Fruit fly (Drosophila melanogaster) whole organism, embryonic: Measurements from ENCODE around the gene Hsp22.
A peak's percentile ranks its signal among the peaks of the same experiment; 100 is the strongest.

Experiments used
- Bgb ChIP-seq: fragments of 200-800 bp; sonication (Bioruptor generic); IDR thresholded peaks from 2 replicates; pipeline ENCODE4 v1.3.6; 2022; ENCODE audit warnings: missing biosample characterization, missing genetic modification characterization; ENCODE audit not compliant: partially characterized antibody
- CG1024 ChIP-seq: fragments of 200-800 bp; sonication (Bioruptor generic); IDR thresholded peaks from 2 replicates; pipeline ENCODE4 v1.3.6; 2022; ENCODE audit warnings: missing biosample characterization, missing genetic modification characterization
- CG10654 ChIP-seq: fragments of 200-800 bp; sonication (Bioruptor generic); optimal IDR thresholded peaks from 2 replicates; lab custom pipeline; 2016; ENCODE audit warnings: missing biosample characterization, missing genetic modification characterization
- CG11085 ChIP-seq: fragments of 200-800 bp; sonication (Bioruptor generic); IDR thresholded peaks from 2 replicates; pipeline ENCODE4 v1.3.6; 2022; ENCODE audit warnings: missing biosample characterization, missing genetic modification characterization
- CG11247 ChIP-seq: fragments of 200-800 bp; sonication (Bioruptor generic); IDR thresholded peaks from 2 replicates; pipeline ENCODE4 v1.3.6; 2022; ENCODE audit warnings: missing biosample characterization, missing genetic modification characterization
- CG11456 ChIP-seq: fragments of 200-800 bp; sonication (Bioruptor generic); IDR thresholded peaks from 3 replicates; pipeline ENCODE4 v1.3.6; 2022; ENCODE audit warnings: missing biosample characterization, missing genetic modification characterization
- CG11695 ChIP-seq: fragments of 200-800 bp; sonication (Bioruptor generic); IDR thresholded peaks from 3 replicates; pipeline ENCODE4 v1.3.6; 2022; ENCODE audit warnings: missing biosample characterization, missing genetic modification characterization
- CG12942 ChIP-seq: fragments of 200-800 bp; sonication (Bioruptor generic); optimal IDR thresholded peaks from 3 replicates; lab custom pipeline; 2016; ENCODE audit warnings: missing biosample characterization, missing genetic modification characterization
- CG14710 ChIP-seq: fragments of 200-800 bp; sonication (Bioruptor generic); optimal IDR thresholded peaks from 3 replicates; lab custom pipeline; 2019; ENCODE audit warnings: missing biosample characterization, mild to moderate bottlenecking, missing genetic modification characterization, moderate library complexity
- CG14860 ChIP-seq: fragments of 200-800 bp; sonication (Bioruptor generic); IDR thresholded peaks from 3 replicates; pipeline ENCODE4 v1.3.6; 2022; ENCODE audit warnings: missing biosample characterization, missing genetic modification characterization; ENCODE audit not compliant: partially characterized antibody
- CG17912 ChIP-seq: fragments of 200-800 bp; sonication (Bioruptor generic); optimal IDR thresholded peaks from 2 replicates; lab custom pipeline; 2018; ENCODE audit warnings: missing biosample characterization, mild to moderate bottlenecking, missing genetic modification characterization
- CG2129 ChIP-seq: fragments of 200-800 bp; sonication (Bioruptor generic); IDR thresholded peaks from 2 replicates; pipeline ENCODE4 v1.3.6; 2022; ENCODE audit warnings: missing biosample characterization, missing genetic modification characterization; ENCODE audit not compliant: partially characterized antibody
- CG2712 ChIP-seq: fragments of 200-800 bp; optimal IDR thresholded peaks from 3 replicates; lab custom pipeline; 2019; ENCODE audit warnings: missing biosample characterization, mild to moderate bottlenecking, missing genetic modification characterization, moderate library complexity
- CG31224 ChIP-seq: fragments of 200-800 bp; sonication (Bioruptor generic); IDR thresholded peaks from 2 replicates; pipeline ENCODE4 v1.3.6; 2022; ENCODE audit warnings: missing biosample characterization, missing genetic modification characterization
- CG32532 ChIP-seq: fragments of 200-800 bp; sonication (Bioruptor generic); IDR thresholded peaks from 2 replicates; pipeline ENCODE4 v1.3.6; 2022; ENCODE audit warnings: missing biosample characterization, missing genetic modification characterization
- CG42726 ChIP-seq: fragments of 200-800 bp; sonication (Bioruptor generic); IDR thresholded peaks from 2 replicates; pipeline ENCODE4 v1.3.6; 2022; ENCODE audit warnings: missing biosample characterization, missing genetic modification characterization; ENCODE audit not compliant: partially characterized antibody
- CG5245 ChIP-seq: fragments of 200-800 bp; sonication (Bioruptor generic); optimal IDR thresholded peaks from 3 replicates; lab custom pipeline; 2016; ENCODE audit warnings: missing biosample characterization, missing genetic modification characterization
- CG7372 ChIP-seq: fragments of 200-800 bp; sonication (Bioruptor generic); IDR thresholded peaks from 2 replicates; pipeline ENCODE4 v1.3.6; 2022; ENCODE audit warnings: missing biosample characterization, missing genetic modification characterization
- CG7928 ChIP-seq: fragments of 200-800 bp; sonication (Bioruptor generic); optimal IDR thresholded peaks from 2 replicates; lab custom pipeline; 2017; ENCODE audit warnings: missing biosample characterization, mild to moderate bottlenecking, missing genetic modification characterization
- CG9609 ChIP-seq: fragments of 200-800 bp; sonication (Bioruptor generic); optimal IDR thresholded peaks from 3 replicates; lab custom pipeline; 2016; ENCODE audit warnings: missing biosample characterization, missing genetic modification characterization
- CoRest ChIP-seq: fragments of 200-800 bp; sonication (Bioruptor generic); optimal IDR thresholded peaks from 3 replicates; lab custom pipeline; 2018; ENCODE audit warnings: missing biosample characterization, mild to moderate bottlenecking, missing genetic modification characterization, moderate library complexity
- D19A ChIP-seq: fragments of 200-800 bp; optimal IDR thresholded peaks from 3 replicates; lab custom pipeline; 2019; ENCODE audit warnings: missing biosample characterization, mild to moderate bottlenecking, missing genetic modification characterization, moderate library complexity
- D19B ChIP-seq: fragments of 200-800 bp; sonication (Bioruptor generic); optimal IDR thresholded peaks from 2 replicates; lab custom pipeline; 2017; ENCODE audit warnings: missing biosample characterization, mild to moderate bottlenecking, missing genetic modification characterization
- Deaf1 ChIP-seq: fragments of 200-800 bp; optimal IDR thresholded peaks from 3 replicates; lab custom pipeline; 2019; ENCODE audit warnings: missing biosample characterization, mild to moderate bottlenecking, missing genetic modification characterization, moderate library complexity
- Dip2 ChIP-seq: fragments of 200-800 bp; sonication (Bioruptor generic); IDR thresholded peaks from 2 replicates; pipeline ENCODE4 v1.3.6; 2022; ENCODE audit warnings: missing biosample characterization, missing genetic modification characterization
- Dip3 ChIP-seq: fragments of 200-800 bp; sonication (Bioruptor generic); optimal IDR thresholded peaks from 3 replicates; lab custom pipeline; 2016; ENCODE audit warnings: missing biosample characterization, missing genetic modification characterization
- Drgx ChIP-seq: fragments of 200-800 bp; sonication (Bioruptor generic); IDR thresholded peaks from 2 replicates; pipeline ENCODE4 v1.3.6; 2022; ENCODE audit warnings: missing biosample characterization, missing genetic modification characterization
- Fer2 ChIP-seq: fragments of 200-800 bp; sonication (Bioruptor generic); optimal IDR thresholded peaks from 2 replicates; lab custom pipeline; 2018; ENCODE audit warnings: missing biosample characterization, mild to moderate bottlenecking, missing genetic modification characterization, moderate library complexity
- Gsc ChIP-seq: fragments of 200-800 bp; sonication (Bioruptor generic); IDR thresholded peaks from 2 replicates; pipeline ENCODE4 v1.3.6; 2022; ENCODE audit warnings: missing biosample characterization, missing genetic modification characterization
- Lpt ChIP-seq: fragments of >200 bp; optimal IDR thresholded peaks from 2 replicates; lab custom pipeline; 2018; ENCODE audit warnings: missing biosample characterization, missing genetic modification characterization
- Opbp ChIP-seq: fragments of 200-800 bp; sonication (Bioruptor generic); IDR thresholded peaks from 3 replicates; pipeline ENCODE4 v1.3.6; 2022; ENCODE audit warnings: missing biosample characterization, missing genetic modification characterization; ENCODE audit not compliant: partially characterized antibody
- Ptx1 ChIP-seq: fragments of 200-800 bp; sonication (Bioruptor generic); IDR thresholded peaks from 2 replicates; pipeline ENCODE4 v1.3.6; 2022; ENCODE audit warnings: missing biosample characterization, missing genetic modification characterization
- Sry-δ ChIP-seq: fragments of 200-800 bp; sonication (Bioruptor generic); optimal IDR thresholded peaks from 2 replicates; lab custom pipeline; 2016; ENCODE audit warnings: missing biosample characterization, missing genetic modification characterization
- ato ChIP-seq: fragments of 200-800 bp; sonication (Bioruptor generic); IDR thresholded peaks from 2 replicates; pipeline ENCODE4 v1.3.6; 2022; ENCODE audit warnings: missing biosample characterization, missing genetic modification characterization; ENCODE audit not compliant: partially characterized antibody
- bsh ChIP-seq, 2 experiments: fragments of 200-800 bp; sonication (Bioruptor generic); optimal IDR thresholded peaks; 2 replicates each; lab custom pipeline; 2017 to 2018; ENCODE audit warnings: mild to moderate bottlenecking in 2 of 2, missing biosample characterization in 2 of 2, missing genetic modification characterization in 2 of 2, moderate library complexity in 1 of 2
- chinmo ChIP-seq: fragments of 200-800 bp; sonication (Bioruptor generic); IDR thresholded peaks from 4 replicates; pipeline ENCODE4 v1.3.6; 2022; ENCODE audit warnings: missing biosample characterization, missing genetic modification characterization; ENCODE audit not compliant: partially characterized antibody
- dpn ChIP-seq, 2 experiments: fragments of 200-800 bp; sonication (Bioruptor generic); optimal IDR thresholded peaks; 3 replicates each; lab custom pipeline; 2016; ENCODE audit warnings: missing biosample characterization in 2 of 2, missing genetic modification characterization in 2 of 2
- esg ChIP-seq: fragments of 200-800 bp; sonication (Bioruptor generic); conservative IDR thresholded peaks from 2 replicates; pipeline ENCODE4 v1.3.6; 2022; ENCODE audit warnings: missing biosample characterization, missing genetic modification characterization
- gcm2 ChIP-seq: fragments of 200-800 bp; sonication (Bioruptor generic); optimal IDR thresholded peaks from 2 replicates; lab custom pipeline; 2016; ENCODE audit warnings: missing biosample characterization, missing genetic modification characterization
- jigr1 ChIP-seq: fragments of 200-800 bp; sonication (Bioruptor generic); IDR thresholded peaks from 3 replicates; pipeline ENCODE4 v1.3.6; 2022; ENCODE audit warnings: missing biosample characterization, missing genetic modification characterization
- knrl ChIP-seq: fragments of 200-800 bp; sonication (Bioruptor generic); IDR thresholded peaks from 3 replicates; pipeline ENCODE4 v1.3.6; 2022; ENCODE audit warnings: missing biosample characterization, missing genetic modification characterization; ENCODE audit not compliant: partially characterized antibody
- pan ChIP-seq, 4 experiments: fragments of >200 bp in 3 of 4; fragments of 200-800 bp in 1 of 4; sonication (Bioruptor generic) in 1 of 4; optimal IDR thresholded peaks in 3 of 4; IDR thresholded peaks in 1 of 4; 2 replicates each; pipeline versions ENCODE4 v1.3.6 to Lab custom; 2017 to 2022; ENCODE audit warnings: missing biosample characterization in 2 of 4, missing genetic modification characterization in 2 of 4, mixed read lengths in 1 of 4
- pros ChIP-seq: fragments of 200-800 bp; sonication (Bioruptor generic); optimal IDR thresholded peaks from 3 replicates; lab custom pipeline; 2019; ENCODE audit warnings: missing biosample characterization, mild to moderate bottlenecking, missing genetic modification characterization, moderate library complexity
- row ChIP-seq: fragments of 200-800 bp; sonication (Bioruptor generic); IDR thresholded peaks from 3 replicates; pipeline ENCODE4 v1.3.6; 2022; ENCODE audit warnings: missing biosample characterization, missing genetic modification characterization
- sens-2 ChIP-seq: fragments of 200-800 bp; sonication (Bioruptor generic); IDR thresholded peaks from 2 replicates; pipeline ENCODE4 v1.3.6; 2022; ENCODE audit warnings: missing biosample characterization, missing genetic modification characterization
- slbo ChIP-seq: fragments of 200-800 bp; sonication (Bioruptor generic); IDR thresholded peaks from 2 replicates; pipeline ENCODE4 v1.3.6; 2022; ENCODE audit warnings: missing biosample characterization, missing genetic modification characterization
- twi ChIP-seq: fragments of 200-800 bp; optimal IDR thresholded peaks from 2 replicates; lab custom pipeline; 2019; ENCODE audit warnings: missing biosample characterization, mild to moderate bottlenecking, missing genetic modification characterization, moderate library complexity
- tx ChIP-seq: fragments of 200-800 bp; sonication (Bioruptor generic); optimal IDR thresholded peaks from 2 replicates; lab custom pipeline; 2016; ENCODE audit warnings: missing biosample characterization, missing genetic modification characterization
- vnd ChIP-seq: fragments of 200-800 bp; sonication (Bioruptor generic); IDR thresholded peaks from 3 replicates; pipeline ENCODE4 v1.3.6; 2022; ENCODE audit warnings: missing biosample characterization, missing genetic modification characterization; ENCODE audit not compliant: partially characterized antibody
- yki ChIP-seq: fragments of >200 bp; optimal IDR thresholded peaks from 3 replicates; lab custom pipeline; 2018

Hsp22 gene

DNA sequence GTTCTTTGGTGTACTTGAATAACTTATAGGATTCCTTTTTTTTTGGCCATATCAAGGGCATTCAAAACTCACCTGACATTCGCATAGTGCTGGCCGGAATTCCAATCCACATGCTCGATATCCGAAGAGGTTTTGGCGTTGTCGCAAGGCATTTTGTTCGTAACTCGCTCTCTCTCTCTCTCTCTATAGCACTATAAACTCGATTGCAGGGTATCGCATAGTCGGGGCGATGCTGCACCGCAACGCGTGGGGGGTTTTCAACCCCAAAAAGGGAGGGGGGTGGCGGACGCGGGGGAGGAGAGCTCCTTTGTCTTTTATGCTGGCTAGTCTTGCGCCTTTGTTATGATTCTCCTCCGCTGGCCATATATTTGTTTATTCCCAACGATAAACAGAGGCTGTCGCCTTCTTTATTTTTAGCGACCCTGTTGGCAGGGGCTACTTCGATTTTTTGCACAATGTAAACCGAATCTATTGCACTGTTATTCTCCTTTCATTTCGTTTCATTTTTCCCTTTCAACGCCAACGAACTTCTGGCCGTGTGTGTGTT, 25.8 kb downstream of the Hsp22 start (continued):
- TF ChIP-seq pan (optimal IDR thresholded peaks at IDR 0.05; lab: Kevin White, UChicago) (peak in 1 of 2 experiments; percentile 46), pan (GFP tag; optimal IDR thresholded peaks at IDR 0.05 in 1 of 2, IDR thresholded peaks at IDR 0.05 in 1 of 2) (peak in 1 of 2 experiments; percentile 7), sens-2 (no peak), CG11456 (GFP tag; lab: Robert Waterston, UW) (no peak; the same call in 2 of the 3 replicates), CG2129 (GFP tag; lab: Robert Waterston, UW) (no peak), Sry-δ (GFP tag; lab: Kevin White, UChicago) (no peak), CG10654 (GFP tag; lab: Kevin White, UChicago) (peak; percentile 1), pros (no peak), row (GFP tag; lab: Robert Waterston, UW) (peak; percentile 59), Opbp (GFP tag; lab: Robert Waterston, UW) (0 out of 3 replicates have a peak, but pooled peaks have one; percentile 13), CG5245 (no peak), Dip3 (GFP tag; lab: Kevin White, UChicago) (no peak), CG1024 (GFP tag; lab: Robert Waterston, UW) (peak; percentile 23; the same call in 1 of the 2 replicates), CG11085 (GFP tag; lab: Robert Waterston, UW) (no peak), CG7928 (GFP tag; lab: Kevin White, UChicago) (no peak), tx (GFP tag; lab: Kevin White, UChicago) (no peak), D19A (tag; lab: Kevin White, UChicago) (peak; percentile 85), Bgb (GFP tag; lab: Robert Waterston, UW) (no peak), CG14860 (GFP tag; lab: Robert Waterston, UW) (no peak), CG2712 (tag; lab: Kevin White, UChicago) (peak; percentile 12), bsh (GFP tag; optimal IDR thresholded peaks at IDR 0.05; lab: Kevin White, UChicago) (no peak), Ptx1 (GFP tag; lab: Robert Waterston, UW) (no peak), yki (lab: Kevin White, UChicago) (no peak), CG14710 (no peak), Drgx (peak; percentile 42; the same call in 1 of the 2 replicates), ato (no peak), dpn (GFP tag; optimal IDR thresholded peaks at IDR 0.05; lab: Kevin White, UChicago) (no peak), CG7372 (no peak), CG31224 (GFP tag; lab: Robert Waterston, UW) (no peak), CG9609 (GFP tag; lab: Kevin White, UChicago) (no peak), slbo (GFP tag; lab: Robert Waterston, UW) (0 out of 2 replicates have a peak, but pooled peaks have one; percentile 20), twi (tag; lab: Kevin White, UChicago) (no peak), D19B (GFP tag; lab: Kevin White, UChicago) (peak; percentile 90), Deaf1 (tag; lab: Kevin White, UChicago) (no peak), CG17912 (GFP tag; lab: Kevin White, UChicago) (no peak), CoRest (tag; lab: Kevin White, UChicago) (no peak), gcm2 (GFP tag; lab: Kevin White, UChicago) (no peak), vnd (GFP tag; lab: Robert Waterston, UW) (no peak), jigr1 (GFP tag; lab: Robert Waterston, UW) (no peak), CG11695 (GFP tag; lab: Robert Waterston, UW) (no peak), CG12942 (GFP tag; lab: Kevin White, UChicago) (no peak), CG42726 (GFP tag; lab: Robert Waterston, UW) (no peak), Gsc (GFP tag; lab: Robert Waterston, UW) (no peak), Lpt (GFP tag; lab: Kevin White, UChicago) (no peak), Fer2 (tag; lab: Kevin White, UChicago) (no peak), Dip2 (no peak), CG32532 (GFP tag; lab: Robert Waterston, UW) (peak; percentile 37), CG11247 (GFP tag; lab: Robert Waterston, UW) (0 out of 2 replicates have a peak, but pooled peaks have one; percentile 11), knrl (GFP tag; lab: Robert Waterston, UW) (no peak), esg (GFP tag; lab: Robert Waterston, UW) (no peak), chinmo (GFP tag; lab: Robert Waterston, UW) (no peak)
